Fruit fly (Drosophila melanogaster) whole organism, prepupa: Measurements from ENCODE around the gene CG31253.
"Not testable (repeated sequence)": the region's sequence is repeated elsewhere in the genome, so short reads cannot be mapped to it uniquely, and the experiment has no call there.

Source experiments
- CG10631 ChIP-seq: fragments of 200-800 bp; sonication (Bioruptor generic); optimal IDR thresholded peaks from 2 replicates; lab custom pipeline; 2016; ENCODE audit warnings: missing biosample characterization, missing genetic modification characterization
- CG10669 ChIP-seq: fragments of 200-800 bp; sonication (Bioruptor generic); optimal IDR thresholded peaks from 3 replicates; lab custom pipeline; 2018; ENCODE audit warnings: missing biosample characterization, mild to moderate bottlenecking, missing genetic modification characterization, moderate library complexity
- CG11294 ChIP-seq: fragments of 200-800 bp; sonication (Bioruptor generic); IDR thresholded peaks from 2 replicates; pipeline ENCODE4 v1.3.6; 2022; ENCODE audit warnings: missing biosample characterization, missing genetic modification characterization
- CG11762 ChIP-seq: fragments of 200-800 bp; sonication (Bioruptor generic); optimal IDR thresholded peaks from 3 replicates; lab custom pipeline; 2016; ENCODE audit warnings: missing biosample characterization, missing genetic modification characterization; ENCODE audit not compliant: insufficient read depth
- CG11902 ChIP-seq: fragments of 200-800 bp; sonication (Bioruptor generic); optimal IDR thresholded peaks from 3 replicates; lab custom pipeline; 2016; ENCODE audit warnings: missing biosample characterization, missing genetic modification characterization
- CG15336 ChIP-seq: fragments of 200-800 bp; sonication (Bioruptor generic); IDR thresholded peaks from 2 replicates; pipeline ENCODE4 v1.3.6; 2022; ENCODE audit warnings: missing biosample characterization, missing genetic modification characterization
- CG16779 ChIP-seq: fragments of 200-800 bp; sonication (Bioruptor generic); optimal IDR thresholded peaks from 3 replicates; lab custom pipeline; 2017; ENCODE audit warnings: missing biosample characterization, mild to moderate bottlenecking, missing genetic modification characterization
- CG31627 ChIP-seq: fragments of 200-800 bp; sonication (Bioruptor generic); optimal IDR thresholded peaks from 3 replicates; lab custom pipeline; 2016; ENCODE audit warnings: missing biosample characterization, missing genetic modification characterization
- CG32006 ChIP-seq: fragments of 200-800 bp; sonication (Bioruptor generic); optimal IDR thresholded peaks from 3 replicates; lab custom pipeline; 2017; ENCODE audit warnings: missing biosample characterization, mild to moderate bottlenecking, missing genetic modification characterization
- CG34406 ChIP-seq: fragments of 200-800 bp; sonication (Bioruptor generic); optimal IDR thresholded peaks from 3 replicates; lab custom pipeline; 2016; ENCODE audit warnings: missing biosample characterization, missing genetic modification characterization
- CG3919 ChIP-seq: fragments of 200-800 bp; sonication (Bioruptor generic); optimal IDR thresholded peaks from 3 replicates; lab custom pipeline; 2016; ENCODE audit warnings: missing biosample characterization, missing genetic modification characterization
- CG4318 ChIP-seq: fragments of 200-800 bp; sonication (Bioruptor generic); optimal IDR thresholded peaks from 3 replicates; lab custom pipeline; 2017; ENCODE audit warnings: missing biosample characterization, mild to moderate bottlenecking, missing genetic modification characterization
- CG6792 ChIP-seq: fragments of 200-800 bp; sonication (Bioruptor generic); optimal IDR thresholded peaks from 3 replicates; lab custom pipeline; 2016; ENCODE audit warnings: missing biosample characterization, missing genetic modification characterization
- CG8119 ChIP-seq: fragments of 200-800 bp; sonication (Bioruptor generic); IDR thresholded peaks from 3 replicates; pipeline ENCODE4 v1.3.6; 2022; ENCODE audit warnings: missing biosample characterization, missing genetic modification characterization
- CG8319 ChIP-seq: fragments of 200-800 bp; sonication (Bioruptor generic); optimal IDR thresholded peaks from 3 replicates; lab custom pipeline; 2016; ENCODE audit warnings: missing biosample characterization, missing genetic modification characterization
- CG8632 ChIP-seq: fragments of 200-800 bp; sonication (Bioruptor generic); optimal IDR thresholded peaks from 3 replicates; lab custom pipeline; 2016; ENCODE audit warnings: missing biosample characterization, missing genetic modification characterization
- CG9139 ChIP-seq: fragments of 200-800 bp; sonication (Bioruptor generic); optimal IDR thresholded peaks from 3 replicates; lab custom pipeline; 2017; ENCODE audit warnings: missing biosample characterization, mild to moderate bottlenecking, missing genetic modification characterization
- Eip75B ChIP-seq: fragments of 200-800 bp; sonication (Bioruptor generic); optimal IDR thresholded peaks from 3 replicates; lab custom pipeline; 2016; ENCODE audit warnings: missing biosample characterization, missing genetic modification characterization
- Eip78C ChIP-seq: fragments of 200-800 bp; sonication (Bioruptor generic); peaks from one replicate; lab custom pipeline; 2016; ENCODE audit warnings: missing biosample characterization, missing genetic modification characterization
- Eip93F ChIP-seq: fragments of 200-800 bp; sonication (Bioruptor generic); optimal IDR thresholded peaks from 2 replicates; lab custom pipeline; 2016; ENCODE audit warnings: missing biosample characterization, mild to moderate bottlenecking, missing genetic modification characterization
- Gug ChIP-seq: fragments of 200-800 bp; sonication (Bioruptor generic); IDR thresholded peaks from 2 replicates; pipeline ENCODE4 v1.3.6; 2022; ENCODE audit warnings: missing biosample characterization, missing genetic modification characterization
- Hr39 ChIP-seq: fragments of 200-800 bp; sonication (Bioruptor generic); optimal IDR thresholded peaks from 2 replicates; lab custom pipeline; 2016; ENCODE audit warnings: missing biosample characterization, missing genetic modification characterization
- Hr4 ChIP-seq: fragments of 200-800 bp; sonication (Bioruptor generic); optimal IDR thresholded peaks from 3 replicates; lab custom pipeline; 2016; ENCODE audit warnings: missing biosample characterization, missing genetic modification characterization
- Lpt ChIP-seq: fragments of 200-800 bp; sonication (Bioruptor generic); optimal IDR thresholded peaks from 3 replicates; lab custom pipeline; 2016; ENCODE audit warnings: missing biosample characterization, missing genetic modification characterization
- Met ChIP-seq: fragments of 200-800 bp; sonication (Bioruptor generic); optimal IDR thresholded peaks from 3 replicates; lab custom pipeline; 2016; ENCODE audit warnings: missing biosample characterization, missing genetic modification characterization
- OdsH ChIP-seq: fragments of 200-800 bp; sonication (Bioruptor generic); optimal IDR thresholded peaks from 3 replicates; lab custom pipeline; 2016; ENCODE audit warnings: missing biosample characterization, missing genetic modification characterization
- Smox ChIP-seq: fragments of 200-800 bp; sonication (Bioruptor generic); optimal IDR thresholded peaks from 3 replicates; lab custom pipeline; 2016; ENCODE audit warnings: missing biosample characterization, missing genetic modification characterization
- Sox102F ChIP-seq: fragments of 200-800 bp; sonication (Bioruptor generic); optimal IDR thresholded peaks from 2 replicates; lab custom pipeline; 2016; ENCODE audit warnings: missing biosample characterization, mild to moderate bottlenecking, missing genetic modification characterization
- Sox14 ChIP-seq: fragments of 200-800 bp; sonication (Bioruptor generic); optimal IDR thresholded peaks from 3 replicates; lab custom pipeline; 2016; ENCODE audit warnings: missing biosample characterization, missing genetic modification characterization
- Sox15 ChIP-seq: fragments of 200-800 bp; sonication (Bioruptor generic); optimal IDR thresholded peaks from 3 replicates; lab custom pipeline; 2016; ENCODE audit warnings: missing biosample characterization, missing genetic modification characterization
- achi ChIP-seq: fragments of 200-800 bp; sonication (Bioruptor generic); optimal IDR thresholded peaks from 3 replicates; lab custom pipeline; 2016; ENCODE audit warnings: missing biosample characterization, missing genetic modification characterization
- acj6 ChIP-seq: fragments of 200-800 bp; sonication (Bioruptor generic); optimal IDR thresholded peaks from 3 replicates; lab custom pipeline; 2016; ENCODE audit warnings: missing biosample characterization, missing genetic modification characterization
- cyc ChIP-seq: fragments of 200-800 bp; sonication (Bioruptor generic); optimal IDR thresholded peaks from 3 replicates; lab custom pipeline; 2016; ENCODE audit warnings: missing biosample characterization, missing genetic modification characterization
- dac ChIP-seq: fragments of 200-800 bp; sonication (Bioruptor generic); optimal IDR thresholded peaks from 2 replicates; lab custom pipeline; 2017; ENCODE audit warnings: missing biosample characterization, mild to moderate bottlenecking, missing genetic modification characterization
- eg ChIP-seq: fragments of 200-800 bp; sonication (Bioruptor generic); IDR thresholded peaks from 3 replicates; pipeline ENCODE4 v1.3.6; 2022; ENCODE audit warnings: missing biosample characterization, missing genetic modification characterization
- esn ChIP-seq: fragments of 200-800 bp; sonication (Bioruptor generic); optimal IDR thresholded peaks from 2 replicates; lab custom pipeline; 2016; ENCODE audit warnings: missing biosample characterization, mild to moderate bottlenecking, missing genetic modification characterization, moderate library complexity
- fkh ChIP-seq: fragments of 200-800 bp; sonication (Bioruptor generic); optimal IDR thresholded peaks from 3 replicates; lab custom pipeline; 2017; ENCODE audit warnings: missing biosample characterization, mild to moderate bottlenecking, missing genetic modification characterization, moderate library complexity
- net ChIP-seq: fragments of 200-800 bp; sonication (Bioruptor generic); optimal IDR thresholded peaks from 3 replicates; lab custom pipeline; 2016; ENCODE audit warnings: missing biosample characterization, missing genetic modification characterization
- pdm3 ChIP-seq: fragments of 200-800 bp; sonication (Bioruptor generic); optimal IDR thresholded peaks from 3 replicates; lab custom pipeline; 2016; ENCODE audit warnings: missing biosample characterization, missing genetic modification characterization
- salr ChIP-seq, 2 experiments: fragments of 200-800 bp; sonication (Bioruptor generic); optimal IDR thresholded peaks; 3 replicates each; lab custom pipeline; 2016 to 2018; ENCODE audit warnings: missing biosample characterization in 2 of 2, missing genetic modification characterization in 2 of 2, mild to moderate bottlenecking in 1 of 2
- spab ChIP-seq: fragments of 200-800 bp; sonication (Bioruptor generic); optimal IDR thresholded peaks from 2 replicates; lab custom pipeline; 2017; ENCODE audit warnings: missing biosample characterization, mild to moderate bottlenecking, missing genetic modification characterization, missing genetic modification reagents
- svp ChIP-seq: fragments of 200-800 bp; sonication (Bioruptor generic); peaks from one replicate; lab custom pipeline; 2016; ENCODE audit warnings: missing biosample characterization, missing genetic modification characterization
- topi ChIP-seq: fragments of 200-800 bp; sonication (Bioruptor generic); optimal IDR thresholded peaks from 3 replicates; lab custom pipeline; 2016; ENCODE audit warnings: missing biosample characterization, missing genetic modification characterization
- vri ChIP-seq: fragments of 200-800 bp; sonication (Bioruptor generic); optimal IDR thresholded peaks from 3 replicates; lab custom pipeline; 2016; ENCODE audit warnings: missing biosample characterization, mild to moderate bottlenecking, missing genetic modification characterization

The CG31253 gene

dm6 chr3R:27960473-27960872, at the start of gene CG31253:
Gene CG31253 (minus strand): TSS chr3R:27960573.
- not testable (repeated sequence) for TF ChIP-seq svp, Lpt, CG15336

dm6 chr3R:28004034-28004433, 43.7 kb upstream of the CG31253 start:
- TF ChIP-seq CG6792 (GFP tag; lab: Kevin White, UChicago) (no peak), Eip78C (GFP tag; lab: Kevin White, UChicago) (peak; percentile 60)

- TF ChIP-seq svp (peak; percentile 14), esn (GFP tag; lab: Kevin White, UChicago) (no peak), CG15336 (no peak), Smox (GFP tag; lab: Kevin White, UChicago) (no peak), Sox102F (GFP tag; lab: Kevin White, UChicago) (no peak), Met (no peak), OdsH (GFP tag; lab: Kevin White, UChicago) (no peak)
- TF ChIP-seq, all 60 proteins: peak for 1
Observed at dm6 chr3R:27990651-27991050, 30.3 kb upstream of the CG31253 start, which contains the start of gene CG4815. Gene CG4815 (minus strand): TSS chr3R:27990751.

- TF ChIP-seq eg (GFP tag; lab: Robert Waterston, UW): peak; percentile 76
- TF ChIP-seq CG8319 (GFP tag; lab: Kevin White, UChicago): no peak
- peak; percentile 7 for TF ChIP-seq acj6 (GFP tag; lab: Kevin White, UChicago)
- TF ChIP-seq CG11294 (GFP tag; lab: Robert Waterston, UW): peak; percentile 55
- peak; percentile 12 for TF ChIP-seq Sox15 (GFP tag; lab: Kevin White, UChicago)
- no peak for TF ChIP-seq fkh (GFP tag; lab: Kevin White, UChicago)
- TF ChIP-seq CG10669 (GFP tag; lab: Kevin White, UChicago): peak; percentile 34
- peak; percentile 3 for TF ChIP-seq Met
- TF ChIP-seq CG32006 (GFP tag; lab: Kevin White, UChicago): peak; percentile 85
- no peak for TF ChIP-seq CG16779 (tag; lab: Kevin White, UChicago)
- TF ChIP-seq CG31627 (GFP tag; lab: Kevin White, UChicago): peak; percentile 32
- TF ChIP-seq Hr4 (GFP tag; lab: Kevin White, UChicago): peak; percentile 50
- no peak for TF ChIP-seq Lpt
- TF ChIP-seq CG10631: peak; percentile 49
- peak; percentile 14 for TF ChIP-seq CG34406 (GFP tag; lab: Kevin White, UChicago)
- TF ChIP-seq CG11762 (GFP tag; lab: Kevin White, UChicago): peak; percentile 7
- no peak for TF ChIP-seq Eip75B
- TF ChIP-seq topi (GFP tag; lab: Kevin White, UChicago): peak; percentile 39
- peak; percentile 53; the same call in 2 of the 3 replicates for TF ChIP-seq CG8119
- TF ChIP-seq dac (GFP tag; lab: Kevin White, UChicago): peak; percentile 27
- TF ChIP-seq CG11902 (GFP tag; lab: Kevin White, UChicago): peak; percentile 24
- peak; percentile 72 for TF ChIP-seq Eip78C (GFP tag; lab: Kevin White, UChicago)
- peak; percentile 75 for TF ChIP-seq Gug (GFP tag; lab: Robert Waterston, UW)
- TF ChIP-seq cyc (GFP tag; lab: Kevin White, UChicago): no peak
- peak; percentile 12 for TF ChIP-seq CG8632 (GFP tag; lab: Kevin White, UChicago)
- TF ChIP-seq achi: peak; percentile 19
- no peak for TF ChIP-seq CG9139 (GFP tag; lab: Kevin White, UChicago)
- TF ChIP-seq salr (GFP tag; optimal IDR thresholded peaks at IDR 0.05; lab: Kevin White, UChicago): peak in 1 of 2 experiments; percentile 86
- peak; percentile 41 for TF ChIP-seq net (GFP tag; lab: Kevin White, UChicago)
- peak; percentile 12 for TF ChIP-seq vri (GFP tag; lab: Kevin White, UChicago)
- peak; percentile 21 for TF ChIP-seq CG3919 (GFP tag; lab: Kevin White, UChicago)
- TF ChIP-seq CG4318 (GFP tag; lab: Kevin White, UChicago): peak; percentile 67
- TF ChIP-seq CG15336: peak; percentile 59
- TF ChIP-seq Sox102F (GFP tag; lab: Kevin White, UChicago): no peak
- peak; percentile 24 for TF ChIP-seq Hr39 (GFP tag; lab: Kevin White, UChicago)
- TF ChIP-seq pdm3: peak; percentile 11
- no peak for TF ChIP-seq Eip93F (GFP tag; lab: Kevin White, UChicago)
- peak; percentile 49 for TF ChIP-seq OdsH (GFP tag; lab: Kevin White, UChicago)
- TF ChIP-seq CG6792 (GFP tag; lab: Kevin White, UChicago): peak; percentile 15
- peak; percentile 44 for TF ChIP-seq Sox14 (GFP tag; lab: Kevin White, UChicago)
- no peak for TF ChIP-seq spab (GFP tag; lab: Kevin White, UChicago)
Observed at dm6 chr3R:27988647-27989430, 28.5 kb upstream of the CG31253 start.
